Worm (Caenorhabditis elegans): ENCODE data around the gene nhr-263.

- TF ChIP-seq nhr-25 (tag; optimal IDR thresholded peaks at IDR 0.05) = no peak
- no peak for TF ChIP-seq ZK546.5 (tag; optimal IDR thresholded peaks at IDR 0.05)
- TF ChIP-seq unc-62 (GFP tag; optimal IDR thresholded peaks at IDR 0.05) = no peak
- TF ChIP-seq snpc-4 (tag; optimal IDR thresholded peaks at IDR 0.05) = no peak
- no peak for TF ChIP-seq mab-5 (tag; optimal IDR thresholded peaks at IDR 0.05)
- TF ChIP-seq R02D3.7 (tag; optimal IDR thresholded peaks at IDR 0.05) = no peak
- TF ChIP-seq unc-39 (tag; optimal IDR thresholded peaks at IDR 0.05) = no peak
Measured at ce11 chrV:7330868-7331267, 11.0 kb downstream of the nhr-263 start, which contains the start of gene F10G2.2.
